7 worm cellular contexts compared by ENCODE assay signal in genomic region chrV:10813425-10814156, ce11.
A peak's percentile ranks its signal among the peaks of the same experiment; 100 is the strongest.
TF ChIP-seq lines count a peak whose summit lies in the region.

Gene C29A12.1, minus strand, starts transcription at chrV:10813487.
Gene lig-1, plus strand, starts transcription at chrV:10814106.

TF ChIP-seq in whole organism, L1 larva, 84 proteins besides CTCF, POLR2A, EP300 and RAD21 (continues in another document):
- peak; percentile 19 for TF ChIP-seq unc-130 (tag; optimal IDR thresholded peaks at IDR 0.05; lab: Kevin White, UChicago)
- peak; percentile 26 to 73 for TF ChIP-seq efl-1 (optimal IDR thresholded peaks at IDR 0.05; lab: Kevin White, UChicago)
- TF ChIP-seq efl-1 (GFP tag; optimal IDR thresholded peaks at IDR 0.05 in 1 of 2; lab: Kevin White, UChicago) = peak; percentile 79 to 97
- TF ChIP-seq elt-3 (tag; optimal IDR thresholded peaks at IDR 0.05; lab: Kevin White, UChicago) = peak in 1 of 6 experiments; percentile 22
- TF ChIP-seq C16A3.4 (tag; optimal IDR thresholded peaks at IDR 0.05; lab: Kevin White, UChicago) = peak; percentile 42
- peak; percentile 22 for TF ChIP-seq nhr-71 (tag; optimal IDR thresholded peaks at IDR 0.05; lab: Kevin White, UChicago)
- TF ChIP-seq lsy-2 (tag; optimal IDR thresholded peaks at IDR 0.05; lab: Kevin White, UChicago) = peak in 1 of 2 experiments; percentile 53
- no peak for TF ChIP-seq aha-1 (tag; optimal IDR thresholded peaks at IDR 0.05; lab: Kevin White, UChicago)
- no peak for TF ChIP-seq ceh-63 (GFP tag; optimal IDR thresholded peaks at IDR 0.05; lab: Kevin White, UChicago)
- TF ChIP-seq elt-2 (tag; optimal IDR thresholded peaks at IDR 0.05; lab: Kevin White, UChicago) = no peak
- TF ChIP-seq dpl-1 (GFP tag; optimal IDR thresholded peaks at IDR 0.05; lab: Kevin White, UChicago) = peak; percentile 56 to 78 (median 73)
- TF ChIP-seq unc-30 (tag; optimal IDR thresholded peaks at IDR 0.05; lab: Kevin White, UChicago) = no peak
- TF ChIP-seq blmp-1 (tag; optimal IDR thresholded peaks at IDR 0.05; lab: Kevin White, UChicago) = peak; percentile 57

TF ChIP-seq in whole organism, L2 larva, 48 proteins besides CTCF, POLR2A, EP300 and RAD21:
- no peak for TF ChIP-seq egl-27 (tag; optimal IDR thresholded peaks at IDR 0.05; lab: Kevin White, UChicago)
- peak in 1 of 2 experiments; percentile 36 for TF ChIP-seq lsy-2 (tag; optimal IDR thresholded peaks at IDR 0.05; lab: Kevin White, UChicago)
- peak; percentile 22 for TF ChIP-seq C34F6.9 (tag; optimal IDR thresholded peaks at IDR 0.05; lab: Kevin White, UChicago)
- peak; percentile 39 for TF ChIP-seq nhr-129 (tag; optimal IDR thresholded peaks at IDR 0.05; lab: Kevin White, UChicago)
- no peak for TF ChIP-seq nhr-25 (tag; optimal IDR thresholded peaks at IDR 0.05; lab: Kevin White, UChicago)
- peak; percentile 45 for TF ChIP-seq unc-55 (GFP tag; optimal IDR thresholded peaks at IDR 0.05; lab: Kevin White, UChicago)
- no peak for TF ChIP-seq nhr-23 (tag; optimal IDR thresholded peaks at IDR 0.05; lab: Kevin White, UChicago)
- no peak for TF ChIP-seq mdl-1 (tag; optimal IDR thresholded peaks at IDR 0.05; lab: Kevin White, UChicago)
- no peak for TF ChIP-seq nhr-237 (tag; optimal IDR thresholded peaks at IDR 0.05; lab: Kevin White, UChicago)
- no peak for TF ChIP-seq sma-9 (GFP tag; optimal IDR thresholded peaks at IDR 0.05; lab: Kevin White, UChicago)
- no peak for TF ChIP-seq sma-9 (tag; optimal IDR thresholded peaks at IDR 0.05; lab: Kevin White, UChicago)
- no peak for TF ChIP-seq R02D3.7 (tag; optimal IDR thresholded peaks at IDR 0.05; lab: Kevin White, UChicago)
- peak; percentile 41 for TF ChIP-seq gmeb-1 (tag; optimal IDR thresholded peaks at IDR 0.05; lab: Kevin White, UChicago)

TF ChIP-seq in whole organism, L3 larva, 47 proteins besides CTCF, POLR2A, EP300 and RAD21 (continues in another document):
- TF ChIP-seq lsy-12 (tag; optimal IDR thresholded peaks at IDR 0.05; lab: Kevin White, UChicago) (no peak), pha-4 (tag; optimal IDR thresholded peaks at IDR 0.05; lab: Kevin White, UChicago) (no peak), R02D3.7 (tag; optimal IDR thresholded peaks at IDR 0.05; lab: Kevin White, UChicago) (no peak), lin-39 (tag; optimal IDR thresholded peaks at IDR 0.05; lab: Kevin White, UChicago) (no peak), nhr-77 (tag; optimal IDR thresholded peaks at IDR 0.05; lab: Kevin White, UChicago) (no peak), nhr-43 (tag; optimal IDR thresholded peaks at IDR 0.05; lab: Kevin White, UChicago; ENCODE audit: poor library complexity, severe bottlenecking) (no peak), daf-12 (tag; optimal IDR thresholded peaks at IDR 0.05; lab: Kevin White, UChicago) (no peak), nhr-23 (tag; optimal IDR thresholded peaks at IDR 0.05; lab: Kevin White, UChicago) (no peak), lin-15B (tag; optimal IDR thresholded peaks at IDR 0.05; lab: Kevin White, UChicago) (peak; percentile 44), mml-1 (tag; optimal IDR thresholded peaks at IDR 0.05; lab: Kevin White, UChicago) (no peak), nfya-1 (tag; optimal IDR thresholded peaks at IDR 0.05; lab: Kevin White, UChicago; ENCODE audit: insufficient read depth) (peak; percentile 36), elt-2 (tag; optimal IDR thresholded peaks at IDR 0.05; lab: Kevin White, UChicago) (peak; percentile 4), fkh-10 (GFP tag; optimal IDR thresholded peaks at IDR 0.05; lab: Kevin White, UChicago) (no peak), nhr-25 (tag; optimal IDR thresholded peaks at IDR 0.05; lab: Kevin White, UChicago) (peak; percentile 34)

TF ChIP-seq in whole organism, L4 larva, 104 proteins besides CTCF, POLR2A, EP300 and RAD21 (continues in another document):
- TF ChIP-seq dve-1 (tag; optimal IDR thresholded peaks at IDR 0.05; lab: Kevin White, UChicago; ENCODE audit: insufficient read depth) = no peak
- TF ChIP-seq zfp-3 (GFP tag; conservative IDR thresholded peaks at IDR 0.05; lab: Robert Waterston, UW) = no peak
- no peak for TF ChIP-seq nhr-102 (tag; optimal IDR thresholded peaks at IDR 0.05; lab: Kevin White, UChicago)
- no peak for TF ChIP-seq mdt-29 (GFP tag; IDR thresholded peaks at IDR 0.05; lab: Robert Waterston, UW)
- no peak for TF ChIP-seq duxl-1 (tag; optimal IDR thresholded peaks at IDR 0.05; lab: Kevin White, UChicago; ENCODE audit: poor library complexity)
- no peak for TF ChIP-seq aly-2 (tag; optimal IDR thresholded peaks at IDR 0.05; lab: Kevin White, UChicago)
- peak; percentile 61 for TF ChIP-seq hlh-30 (tag; optimal IDR thresholded peaks at IDR 0.05; lab: Kevin White, UChicago; ENCODE audit: insufficient read depth)
- peak; percentile 66 for TF ChIP-seq mes-2 (tag; optimal IDR thresholded peaks at IDR 0.05; lab: Kevin White, UChicago; ENCODE audit: poor library complexity, severe bottlenecking)
- TF ChIP-seq nhr-6 (tag; optimal IDR thresholded peaks at IDR 0.05; lab: Kevin White, UChicago) = peak; percentile 63
- TF ChIP-seq unc-130 (GFP tag; optimal IDR thresholded peaks at IDR 0.05; lab: Kevin White, UChicago) = peak; percentile 37
- peak; percentile 44; the same call in 1 of the 2 replicates for TF ChIP-seq Y48G9A.11 (GFP tag; IDR thresholded peaks at IDR 0.05; lab: Robert Waterston, UW)
- no peak for TF ChIP-seq lin-1 (GFP tag; IDR thresholded peaks at IDR 0.05; lab: Robert Waterston, UW)

TF ChIP-seq in whole organism, late embryonic, 69 proteins besides CTCF, POLR2A, EP300 and RAD21:
- no peak for TF ChIP-seq pax-1 (tag; optimal IDR thresholded peaks at IDR 0.05; lab: Kevin White, UChicago)
- no peak for TF ChIP-seq unc-55 (GFP tag; optimal IDR thresholded peaks at IDR 0.05; lab: Kevin White, UChicago)
- TF ChIP-seq C08G9.2 (tag; optimal IDR thresholded peaks at IDR 0.05; lab: Kevin White, UChicago) = no peak
- TF ChIP-seq ceh-31 (tag; optimal IDR thresholded peaks at IDR 0.05; lab: Kevin White, UChicago) = peak; percentile 16
- no peak for TF ChIP-seq unc-3 (GFP tag; conservative IDR thresholded peaks at IDR 0.05; lab: Robert Waterston, UW)
- no peak for TF ChIP-seq unc-3 (tag; optimal IDR thresholded peaks at IDR 0.05; lab: Kevin White, UChicago)
- no peak for TF ChIP-seq zip-5 (tag; optimal IDR thresholded peaks at IDR 0.05; lab: Kevin White, UChicago)
- no peak for TF ChIP-seq fkh-10 (GFP tag; optimal IDR thresholded peaks at IDR 0.05; lab: Kevin White, UChicago)
TF ChIP-seq in whole organism, late embryonic: peak in this region for 1.

TF ChIP-seq in whole organism, mixed stage, embryonic, 35 proteins besides CTCF, POLR2A, EP300 and RAD21:
- TF ChIP-seq snpc-4 (tag; optimal IDR thresholded peaks at IDR 0.05; lab: Kevin White, UChicago) (no peak), ceh-39 (tag; optimal IDR thresholded peaks at IDR 0.05; lab: Kevin White, UChicago) (peak; percentile 81), mep-1 (tag; optimal IDR thresholded peaks at IDR 0.05; lab: Kevin White, UChicago) (peak; percentile 27)

TF ChIP-seq in whole organism, young adult, 124 proteins besides CTCF, POLR2A, EP300 and RAD21 (continues in another document):
- TF ChIP-seq Y95B8A.8 (GFP tag; IDR thresholded peaks at IDR 0.05; lab: Robert Waterston, UW) (0 out of 2 replicates have a peak, but pooled peaks have one; percentile 8), lag-1 (GFP tag; IDR thresholded peaks at IDR 0.05; lab: Robert Waterston, UW) (no peak), atf-7 (tag; optimal IDR thresholded peaks at IDR 0.05; lab: Kevin White, UChicago) (no peak), F49E8.2 (tag; optimal IDR thresholded peaks at IDR 0.05; lab: Kevin White, UChicago; ENCODE audit: insufficient read depth) (peak; percentile 73), efl-1 (GFP tag; optimal IDR thresholded peaks at IDR 0.05; lab: Kevin White, UChicago) (peak; percentile 70), dox-1 (GFP tag; IDR thresholded peaks at IDR 0.05; lab: Robert Waterston, UW) (peak; percentile 79), tlf-1 (GFP tag; optimal IDR thresholded peaks at IDR 0.05; lab: Kevin White, UChicago) (peak; percentile 41), dpl-1 (GFP tag; optimal IDR thresholded peaks at IDR 0.05; lab: Kevin White, UChicago) (peak; percentile 30), ceh-58 (GFP tag; IDR thresholded peaks at IDR 0.05; lab: Robert Waterston, UW) (no peak), lin-54 (GFP tag; optimal IDR thresholded peaks at IDR 0.05; lab: Kevin White, UChicago) (peak; percentile 55), mcd-1 (GFP tag; IDR thresholded peaks at IDR 0.05; lab: Robert Waterston, UW) (peak; percentile 68), attf-5 (GFP tag; optimal IDR thresholded peaks at IDR 0.05; lab: Kevin White, UChicago) (peak; percentile 44), rcor-1 (GFP tag; IDR thresholded peaks at IDR 0.05; lab: Robert Waterston, UW) (peak; percentile 45; the same call in 1 of the 2 replicates), repo-1 (tag; optimal IDR thresholded peaks at IDR 0.05; lab: Kevin White, UChicago) (no peak), hsf-1 (GFP tag; IDR thresholded peaks at IDR 0.05; lab: Robert Waterston, UW) (0 out of 2 replicates have a peak, but pooled peaks have one; percentile 57), ceh-79 (tag; optimal IDR thresholded peaks at IDR 0.05; lab: Kevin White, UChicago) (no peak), C06A6.2 (GFP tag; conservative IDR thresholded peaks at IDR 0.05; lab: Robert Waterston, UW) (no peak), Y67H2A.10 (GFP tag; conservative IDR thresholded peaks at IDR 0.05; lab: Robert Waterston, UW) (no peak), aptf-3 (GFP tag; IDR thresholded peaks at IDR 0.05; lab: Robert Waterston, UW) (no peak), madf-8 (GFP tag; conservative IDR thresholded peaks at IDR 0.05; lab: Robert Waterston, UW) (peak; percentile 65), F33H1.4 (GFP tag; IDR thresholded peaks at IDR 0.05; lab: Robert Waterston, UW) (peak; percentile 51), pbrm-1 (GFP tag; IDR thresholded peaks at IDR 0.05; lab: Robert Waterston, UW) (peak; percentile 30; the same call in 1 of the 2 replicates), T07F8.4 (tag; optimal IDR thresholded peaks at IDR 0.05; lab: Kevin White, UChicago) (no peak), xnd-1 (tag; optimal IDR thresholded peaks at IDR 0.05; lab: Kevin White, UChicago) (peak; percentile 54), ZK185.1 (tag; optimal IDR thresholded peaks at IDR 0.05; lab: Kevin White, UChicago; ENCODE audit: poor library complexity, severe bottlenecking) (no peak), sea-2 (GFP tag; IDR thresholded peaks at IDR 0.05; lab: Robert Waterston, UW) (no peak), ceh-91 (GFP tag; IDR thresholded peaks at IDR 0.05; lab: Robert Waterston, UW) (peak; percentile 86), nfya-1 (tag; optimal IDR thresholded peaks at IDR 0.05; lab: Kevin White, UChicago; ENCODE audit: borderline replicate concordance, insufficient read depth) (no peak), D2030.7 (GFP tag; IDR thresholded peaks at IDR 0.05; lab: Robert Waterston, UW) (peak; percentile 93), madf-6 (GFP tag; IDR thresholded peaks at IDR 0.05; lab: Robert Waterston, UW) (peak; percentile 83), ceh-100 (GFP tag; IDR thresholded peaks at IDR 0.05; lab: Robert Waterston, UW) (0 out of 2 replicates have a peak, but pooled peaks have one; percentile 35), lsl-1 (GFP tag; optimal IDR thresholded peaks at IDR 0.05; lab: Kevin White, UChicago) (peak; percentile 87)
